Fruit fly (Drosophila melanogaster): Measurements from ENCODE around the gene CG14717.

Gene CG14717

dm6 chr3R:11683675-11684074, 12.6 kb upstream of the CG14717 start (continued):
- TF ChIP-seq sug (tag; optimal IDR thresholded peaks at IDR 0.05), result peak; percentile 97
- TF ChIP-seq Antp (GFP tag; optimal IDR thresholded peaks at IDR 0.05), result no peak
- peak; percentile 76 for TF ChIP-seq exex (tag; optimal IDR thresholded peaks at IDR 0.05)
- TF ChIP-seq bbx (GFP tag; IDR thresholded peaks at IDR 0.05; ENCODE audit: partially characterized antibody), result no peak
- no peak for TF ChIP-seq chif (GFP tag; optimal IDR thresholded peaks at IDR 0.05)
- TF ChIP-seq CG42726 (GFP tag; IDR thresholded peaks at IDR 0.05; ENCODE audit: partially characterized antibody), result no peak
- TF ChIP-seq schlank (tag; optimal IDR thresholded peaks at IDR 0.05), result no peak

dm6 chr3R:11684316-11684715, 12.0 kb upstream of the CG14717 start, which contains the start of gene CG6830:
Gene CG6830 (minus strand): TSS chr3R:11684342.
- TF ChIP-seq CG13296 (GFP tag; optimal IDR thresholded peaks at IDR 0.05) (no peak), Mrtf (GFP tag; IDR thresholded peaks at IDR 0.05) (no peak), sug (tag; optimal IDR thresholded peaks at IDR 0.05) (peak; percentile 87), exex (tag; optimal IDR thresholded peaks at IDR 0.05) (peak; percentile 62), fd3F (GFP tag; optimal IDR thresholded peaks at IDR 0.05) (no peak), D (optimal IDR thresholded peaks at IDR 0.05) (no peak), D (GFP tag; optimal IDR thresholded peaks at IDR 0.05) (no peak), Lim3 (GFP tag; IDR thresholded peaks at IDR 0.05) (no peak), grn (GFP tag; optimal IDR thresholded peaks at IDR 0.05) (peak; percentile 12), Meics (GFP tag; optimal IDR thresholded peaks at IDR 0.05) (no peak), Ada2b (GFP tag; IDR thresholded peaks at IDR 0.05) (no peak), CG12236 (GFP tag; optimal IDR thresholded peaks at IDR 0.05) (no peak), Pdp1 (GFP tag; optimal IDR thresholded peaks at IDR 0.05) (peak in 1 of 2 experiments; percentile 4)

dm6 chr3R:11688055-11688454, 8.3 kb upstream of the CG14717 start, which contains the start of gene CG6834:
Gene CG6834 (minus strand): TSS chr3R:11688133.
- no peak for TF ChIP-seq gcm2 (GFP tag; optimal IDR thresholded peaks at IDR 0.05)
- TF ChIP-seq Kr (GFP tag; optimal IDR thresholded peaks at IDR 0.05), result no peak
- TF ChIP-seq CG1792 (GFP tag; optimal IDR thresholded peaks at IDR 0.05), result no peak
- no peak for TF ChIP-seq ind (GFP tag; optimal IDR thresholded peaks at IDR 0.05)
- no peak for TF ChIP-seq gsb (GFP tag; IDR thresholded peaks at IDR 0.05)
- TF ChIP-seq her (GFP tag; optimal IDR thresholded peaks at IDR 0.05), result no peak
- peak; percentile 85 for TF ChIP-seq exex (tag; optimal IDR thresholded peaks at IDR 0.05)
- no peak for TF ChIP-seq CG7786 (GFP tag; optimal IDR thresholded peaks at IDR 0.05)
- peak; percentile 34 for TF ChIP-seq CG2678 (tag; optimal IDR thresholded peaks at IDR 0.05)
- TF ChIP-seq cwo (GFP tag; optimal IDR thresholded peaks at IDR 0.05), result no peak
- no peak for TF ChIP-seq caup (GFP tag; optimal IDR thresholded peaks at IDR 0.05; ENCODE audit: severe bottlenecking)
- TF ChIP-seq grn (GFP tag; optimal IDR thresholded peaks at IDR 0.05), result peak; percentile 78
- peak; percentile 53 for TF ChIP-seq CG33557 (GFP tag; optimal IDR thresholded peaks at IDR 0.05)
- no peak for TF ChIP-seq Bdp1 (GFP tag; optimal IDR thresholded peaks at IDR 0.05)
- no peak for TF ChIP-seq Taf1 (GFP tag; IDR thresholded peaks at IDR 0.05)
- no peak for TF ChIP-seq CG3726 (GFP tag; IDR thresholded peaks at IDR 0.05)
- no peak for TF ChIP-seq CG18476 (GFP tag; optimal IDR thresholded peaks at IDR 0.05)
- TF ChIP-seq D19B (GFP tag; optimal IDR thresholded peaks at IDR 0.05), result no peak
- TF ChIP-seq br (optimal IDR thresholded peaks at IDR 0.05), result no peak
- TF ChIP-seq nerfin-1 (tag; optimal IDR thresholded peaks at IDR 0.05), result peak; percentile 40
- no peak for TF ChIP-seq CG43689 (GFP tag; IDR thresholded peaks at IDR 0.05)
- TF ChIP-seq z (GFP tag; IDR thresholded peaks at IDR 0.05), result peak; percentile 94
- peak; percentile 33 for TF ChIP-seq sens (GFP tag)
- no peak for TF ChIP-seq CG7928 (GFP tag; optimal IDR thresholded peaks at IDR 0.05)
- TF ChIP-seq al (GFP tag; IDR thresholded peaks at IDR 0.05), result no peak
- TF ChIP-seq CG6854 (GFP tag; optimal IDR thresholded peaks at IDR 0.05), result no peak
- no peak for TF ChIP-seq Doc2 (GFP tag; IDR thresholded peaks at IDR 0.05)
- no peak for TF ChIP-seq Xbp1 (GFP tag; optimal IDR thresholded peaks at IDR 0.05)
- no peak for TF ChIP-seq E2f2 (GFP tag; IDR thresholded peaks at IDR 0.05)
- TF ChIP-seq CG10431 (GFP tag; optimal IDR thresholded peaks at IDR 0.05), result peak; percentile 39
- TF ChIP-seq Chrac-16 (GFP tag; optimal IDR thresholded peaks at IDR 0.05), result no peak
- TF ChIP-seq CG15601 (tag; optimal IDR thresholded peaks at IDR 0.05), result peak; percentile 59
- TF ChIP-seq CG1233 (GFP tag; optimal IDR thresholded peaks at IDR 0.05), result no peak
